Worm (Caenorhabditis elegans) whole organism, midembryonic: ENCODE data around the gene str-209.

Experiments
- cog-1 ChIP-seq: sonication (generic microtip); optimal IDR thresholded peaks from 2 replicates; lab custom pipeline; 2016; ENCODE audit warnings: missing genetic modification characterization, missing compliant biosample characterization
- flt-1 ChIP-seq: fragments of 200-800 bp; sonication (Bioruptor generic); IDR thresholded peaks from 2 replicates; pipeline ENCODE4 v1.3.6; 2022; ENCODE audit warnings: missing genetic modification characterization, missing compliant biosample characterization
- med-1 ChIP-seq: sonication (generic microtip); optimal IDR thresholded peaks from 2 replicates; lab custom pipeline; 2017; ENCODE audit warnings: missing genetic modification characterization, mild to moderate bottlenecking, missing compliant biosample characterization, antibody characterized with exemption, missing genetic modification reagents; ENCODE audit not compliant: insufficient read depth
- ref-1 ChIP-seq: fragments of 200-800 bp; sonication (Bioruptor generic); conservative IDR thresholded peaks from 2 replicates; pipeline ENCODE4 v1.3.6; 2022; ENCODE audit warnings: missing genetic modification reagents, missing genetic modification characterization, missing compliant biosample characterization
- tab-1 ChIP-seq: fragments of 200-800 bp; sonication (Bioruptor generic); IDR thresholded peaks from 2 replicates; pipeline ENCODE4 v1.3.6; 2022; ENCODE audit warnings: missing genetic modification characterization, missing compliant biosample characterization
- ztf-23 ChIP-seq: fragments of 200-800 bp; sonication (Bioruptor generic); IDR thresholded peaks from 2 replicates; pipeline ENCODE4 v1.3.6; 2022; ENCODE audit warnings: missing genetic modification reagents, missing genetic modification characterization, missing compliant biosample characterization
- ztf-29 ChIP-seq: fragments of 200-800 bp; sonication (Bioruptor generic); IDR thresholded peaks from 2 replicates; pipeline ENCODE4 v1.3.6; 2022; ENCODE audit warnings: missing genetic modification reagents, missing genetic modification characterization, missing compliant biosample characterization

DNA sequence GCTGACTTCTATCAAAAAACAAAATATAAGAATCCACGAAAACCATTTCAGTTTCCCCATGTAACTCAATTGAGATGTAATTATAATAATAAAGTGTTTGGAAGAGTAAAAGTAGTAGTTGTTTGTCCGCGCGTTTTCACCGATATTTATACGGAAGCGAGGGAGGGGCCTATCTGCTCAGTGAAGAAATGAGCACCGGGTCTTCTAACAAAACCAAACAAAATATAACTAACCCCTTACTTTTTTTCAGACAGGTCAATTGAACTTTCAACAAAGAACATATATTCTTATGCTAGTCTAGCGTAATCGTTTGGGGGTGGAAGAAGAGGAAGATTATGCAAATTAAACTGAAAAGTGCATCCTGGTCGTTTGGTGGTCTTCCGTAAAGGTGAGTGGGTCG lies 46.4 kb downstream of the str-209 start, which contains the start of gene ncx-9:
- TF ChIP-seq ztf-23 (no peak), cog-1 (tag; lab: Kevin White, UChicago) (no peak), med-1 (no peak), flt-1 (GFP tag; lab: Robert Waterston, UW) (no peak), ref-1 (GFP tag; lab: Robert Waterston, UW) (no peak), ztf-29 (GFP tag; lab: Robert Waterston, UW) (no peak), tab-1 (no peak)
